Worm (Caenorhabditis elegans) whole organism, L4/young adult: ENCODE measurements around the gene npr-11.

ENCODE experiments used
- dao-5 ChIP-seq: sonication (generic microtip); optimal IDR thresholded peaks from 2 replicates; lab custom pipeline; 2016; ENCODE audit warnings: missing genotype, missing genetic modification characterization, moderate library complexity, missing compliant biosample characterization
- him-1 ChIP-seq: sonication (generic microtip); optimal IDR thresholded peaks from 2 replicates; lab custom pipeline; 2016; ENCODE audit warnings: missing genotype, missing genetic modification reagents, missing genetic modification characterization, missing compliant biosample characterization

DNA sequence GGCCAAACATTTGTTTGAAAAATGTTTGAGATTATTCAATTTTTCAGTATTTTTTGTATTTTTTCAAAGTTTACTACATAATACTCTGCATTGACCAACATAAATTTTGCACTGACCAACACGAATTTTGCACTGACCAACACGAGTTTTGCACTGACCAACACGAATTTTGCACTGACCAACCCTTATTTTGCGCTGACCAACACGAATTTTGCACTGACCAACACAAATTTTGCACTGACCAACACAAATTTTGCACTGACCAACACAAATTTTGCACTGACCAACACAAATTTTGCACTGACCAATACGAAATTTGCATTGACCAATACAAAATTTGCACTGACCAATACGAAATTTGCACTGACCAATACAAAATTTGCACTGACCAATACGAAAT, 37.4 kb upstream of the npr-11 start:
- TF ChIP-seq him-1 (no peak), dao-5 (tag; lab: Kevin White, UChicago) (no peak)
